Worm (Caenorhabditis elegans) whole organism, L2 larva: Measurements from ENCODE around the gene F46B6.9.

Source experiments
- ZK546.5 ChIP-seq: sonication (generic microtip); optimal IDR thresholded peaks from 2 replicates; lab custom pipeline; 2017; ENCODE audit warnings: missing biosample characterization, missing genetic modification characterization
- alr-1 ChIP-seq: fragments of 150-350 bp; optimal IDR thresholded peaks from 2 replicates; lab custom pipeline; 2014; ENCODE audit warnings: missing biosample characterization, missing genetic modification characterization
- aly-2 ChIP-seq: fragments of 150-350 bp; optimal IDR thresholded peaks from 2 replicates; lab custom pipeline; 2014; ENCODE audit warnings: missing biosample characterization, missing genetic modification characterization
- ceh-82 ChIP-seq: fragments of 150-350 bp; optimal IDR thresholded peaks from 2 replicates; lab custom pipeline; 2014; ENCODE audit warnings: missing biosample characterization, missing genetic modification characterization
- elt-3 ChIP-seq: sonication (generic microtip); optimal IDR thresholded peaks from 2 replicates; lab custom pipeline; 2017; ENCODE audit warnings: missing biosample characterization, missing genetic modification characterization
- lin-39 ChIP-seq: fragments of 150-350 bp; optimal IDR thresholded peaks from 2 replicates; lab custom pipeline; 2014; ENCODE audit warnings: missing biosample characterization, missing genetic modification reagents, missing genetic modification characterization
- lsy-2 ChIP-seq, 2 experiments: fragments of 150-350 bp in 1 of 2; sonication (generic microtip) in 1 of 2; optimal IDR thresholded peaks; 2 replicates each; lab custom pipeline; 2014 to 2017; ENCODE audit warnings: missing biosample characterization in 2 of 2, missing genetic modification characterization in 2 of 2
- unc-39 ChIP-seq: fragments of 150-350 bp; optimal IDR thresholded peaks from 2 replicates; lab custom pipeline; 2014; ENCODE audit warnings: missing biosample characterization, missing genetic modification characterization
- unc-55 ChIP-seq: fragments of 150-350 bp; sonication (generic microtip); optimal IDR thresholded peaks from 3 replicates; lab custom pipeline; 2014; ENCODE audit warnings: missing biosample characterization, missing genetic modification reagents, missing genetic modification characterization
- unc-62 ChIP-seq: fragments of 150-350 bp; optimal IDR thresholded peaks from 2 replicates; lab custom pipeline; 2014; ENCODE audit warnings: missing biosample characterization, missing genetic modification reagents, missing genetic modification characterization
- ztf-11 ChIP-seq: sonication (generic microtip); optimal IDR thresholded peaks from 2 replicates; lab custom pipeline; 2017; ENCODE audit warnings: missing biosample characterization, missing genetic modification characterization

- TF ChIP-seq unc-39 (tag; lab: Kevin White, UChicago) (no peak), ZK546.5 (tag; lab: Kevin White, UChicago) (no peak), lin-39 (tag; lab: Kevin White, UChicago) (no peak), aly-2 (tag; lab: Kevin White, UChicago) (no peak), lsy-2 (tag; optimal IDR thresholded peaks at IDR 0.05; lab: Kevin White, UChicago) (no peak), alr-1 (tag; lab: Kevin White, UChicago) (no peak), unc-55 (GFP tag; lab: Kevin White, UChicago) (no peak), elt-3 (tag; lab: Kevin White, UChicago) (no peak), ceh-82 (tag; lab: Kevin White, UChicago) (no peak), ztf-11 (no peak), unc-62 (GFP tag; lab: Kevin White, UChicago) (no peak)
These were observed 46.4 kb upstream of the F46B6.9 start, which contains the start of gene F58E6.4 for ce11 chrV:9750308-9750707.
